Fruit fly (Drosophila melanogaster) whole organism, embryonic: ENCODE data around the gene Hmr.

Experiments
- CG10979 ChIP-seq: fragments of 200-800 bp; sonication (Bioruptor generic); optimal IDR thresholded peaks from 2 replicates; lab custom pipeline; 2018; ENCODE audit warnings: missing biosample characterization, mild to moderate bottlenecking, missing genetic modification characterization, moderate library complexity
- CG11456 ChIP-seq: fragments of 200-800 bp; sonication (Bioruptor generic); IDR thresholded peaks from 3 replicates; pipeline ENCODE4 v1.3.6; 2022; ENCODE audit warnings: missing biosample characterization, missing genetic modification characterization
- CG11696 ChIP-seq: fragments of 200-800 bp; sonication (Bioruptor generic); IDR thresholded peaks from 2 replicates; pipeline ENCODE4 v1.3.6; 2022; ENCODE audit warnings: missing biosample characterization, missing genetic modification characterization
- CG11723 ChIP-seq: fragments of 200-800 bp; sonication (Bioruptor generic); optimal IDR thresholded peaks from 2 replicates; lab custom pipeline; 2017; ENCODE audit warnings: missing biosample characterization, mild to moderate bottlenecking, missing genetic modification characterization
- CG1233 ChIP-seq: fragments of 200-800 bp; sonication (Bioruptor generic); optimal IDR thresholded peaks from 4 replicates; lab custom pipeline; 2018; ENCODE audit warnings: missing biosample characterization, mild to moderate bottlenecking, missing genetic modification characterization
- CG12659 ChIP-seq: fragments of 200-800 bp; sonication (Bioruptor generic); optimal IDR thresholded peaks from 3 replicates; lab custom pipeline; 2017; ENCODE audit warnings: mild to moderate bottlenecking, missing biosample characterization, missing genetic modification reagents, missing genetic modification characterization
- CG15696 ChIP-seq: fragments of 200-800 bp; sonication (Bioruptor generic); optimal IDR thresholded peaks from 2 replicates; lab custom pipeline; 2019; ENCODE audit warnings: missing biosample characterization, mild to moderate bottlenecking, missing genetic modification characterization, moderate library complexity
- CG17912 ChIP-seq: fragments of 200-800 bp; sonication (Bioruptor generic); optimal IDR thresholded peaks from 2 replicates; lab custom pipeline; 2018; ENCODE audit warnings: missing biosample characterization, mild to moderate bottlenecking, missing genetic modification characterization
- CG1792 ChIP-seq: fragments of 200-800 bp; sonication (Bioruptor generic); optimal IDR thresholded peaks from 2 replicates; lab custom pipeline; 2016; ENCODE audit warnings: missing biosample characterization, missing genetic modification characterization
- CG18262 ChIP-seq: fragments of 200-800 bp; optimal IDR thresholded peaks from 3 replicates; lab custom pipeline; 2019; ENCODE audit warnings: missing biosample characterization, mild to moderate bottlenecking, missing genetic modification characterization, moderate library complexity
- CG18764 ChIP-seq: fragments of 200-800 bp; sonication (Bioruptor generic); optimal IDR thresholded peaks from 3 replicates; lab custom pipeline; 2016; ENCODE audit warnings: missing biosample characterization, missing genetic modification characterization
- CG2199 ChIP-seq: fragments of 200-800 bp; sonication (Bioruptor generic); IDR thresholded peaks from 3 replicates; pipeline ENCODE4 v1.3.6; 2022; ENCODE audit warnings: missing biosample characterization, missing genetic modification characterization
- CG2712 ChIP-seq: fragments of 200-800 bp; optimal IDR thresholded peaks from 3 replicates; lab custom pipeline; 2019; ENCODE audit warnings: missing biosample characterization, mild to moderate bottlenecking, missing genetic modification characterization, moderate library complexity
- CG3163 ChIP-seq: fragments of 200-800 bp; sonication (Bioruptor generic); optimal IDR thresholded peaks from 3 replicates; lab custom pipeline; 2016; ENCODE audit warnings: missing biosample characterization, missing genetic modification characterization
- CG34224 ChIP-seq: fragments of 200-800 bp; sonication (Bioruptor generic); IDR thresholded peaks from 3 replicates; pipeline ENCODE4 v1.3.6; 2022; ENCODE audit warnings: missing biosample characterization, missing genetic modification characterization; ENCODE audit not compliant: partially characterized antibody
- CG43689 ChIP-seq: fragments of 200-800 bp; sonication (Bioruptor generic); IDR thresholded peaks from 2 replicates; pipeline ENCODE4 v1.3.6; 2022; ENCODE audit warnings: missing biosample characterization, missing genetic modification characterization
- CG6254 ChIP-seq: fragments of 200-800 bp; sonication (Bioruptor generic); optimal IDR thresholded peaks from 3 replicates; lab custom pipeline; 2017; ENCODE audit warnings: mild to moderate bottlenecking, missing biosample characterization, missing genetic modification reagents, missing genetic modification characterization
- CG7271 ChIP-seq: fragments of 200-800 bp; sonication (Bioruptor generic); optimal IDR thresholded peaks from 2 replicates; lab custom pipeline; 2018; ENCODE audit warnings: missing biosample characterization, mild to moderate bottlenecking, missing genetic modification characterization, moderate library complexity
- CG7556 ChIP-seq: fragments of 200-800 bp; sonication (Bioruptor generic); optimal IDR thresholded peaks from 2 replicates; lab custom pipeline; 2017; ENCODE audit warnings: missing biosample characterization, mild to moderate bottlenecking, missing genetic modification characterization
- CG8089 ChIP-seq: fragments of 200-800 bp; sonication (Bioruptor generic); optimal IDR thresholded peaks from 3 replicates; lab custom pipeline; 2016; ENCODE audit warnings: missing biosample characterization, missing genetic modification characterization
- CG8359 ChIP-seq: fragments of 200-800 bp; sonication (Bioruptor generic); optimal IDR thresholded peaks from 2 replicates; lab custom pipeline; 2017; ENCODE audit warnings: missing biosample characterization, mild to moderate bottlenecking, missing genetic modification characterization, borderline replicate concordance
- CG9215 ChIP-seq: fragments of 200-800 bp; sonication (Bioruptor generic); IDR thresholded peaks from 2 replicates; pipeline ENCODE4 v1.3.6; 2022; ENCODE audit warnings: missing biosample characterization, missing genetic modification characterization
- CG9727 ChIP-seq: fragments of 200-800 bp; sonication (Bioruptor generic); optimal IDR thresholded peaks from 3 replicates; lab custom pipeline; 2017; ENCODE audit warnings: missing biosample characterization, mild to moderate bottlenecking, missing genetic modification characterization
- CrebB ChIP-seq: fragments of 200-800 bp; sonication (Bioruptor generic); optimal IDR thresholded peaks from 3 replicates; lab custom pipeline; 2018; ENCODE audit warnings: missing biosample characterization, mild to moderate bottlenecking, missing genetic modification characterization
- Doc3 ChIP-seq: fragments of 200-800 bp; sonication (Bioruptor generic); IDR thresholded peaks from 3 replicates; pipeline ENCODE4 v1.3.6; 2022; ENCODE audit warnings: missing biosample characterization, missing genetic modification characterization; ENCODE audit not compliant: partially characterized antibody
- Dref ChIP-seq: fragments of 200-800 bp; sonication (Bioruptor generic); IDR thresholded peaks from 2 replicates; pipeline ENCODE4 v1.3.6; 2022; ENCODE audit warnings: missing biosample characterization, missing genetic modification characterization
- Fer1 ChIP-seq: fragments of 200-800 bp; sonication (Bioruptor generic); optimal IDR thresholded peaks from 2 replicates; lab custom pipeline; 2017; ENCODE audit warnings: missing biosample characterization, mild to moderate bottlenecking, missing genetic modification characterization
- HLH54F ChIP-seq: fragments of 200-800 bp; sonication (Bioruptor generic); optimal IDR thresholded peaks from 3 replicates; lab custom pipeline; 2016; ENCODE audit warnings: missing biosample characterization, missing genetic modification characterization
- Med ChIP-seq: fragments of 200-800 bp; sonication (Bioruptor generic); peaks from one replicate; lab custom pipeline; 2016; ENCODE audit warnings: missing biosample characterization, missing genetic modification characterization, mild to moderate bottlenecking, inconsistent platforms, moderate library complexity
- NC2β ChIP-seq: fragments of 200-800 bp; sonication (Bioruptor generic); optimal IDR thresholded peaks from 2 replicates; lab custom pipeline; 2016; ENCODE audit warnings: missing biosample characterization, missing genetic modification characterization
- Ptx1 ChIP-seq: fragments of 200-800 bp; sonication (Bioruptor generic); IDR thresholded peaks from 2 replicates; pipeline ENCODE4 v1.3.6; 2022; ENCODE audit warnings: missing biosample characterization, missing genetic modification characterization
- Ravus ChIP-seq: fragments of 200-800 bp; sonication (Bioruptor generic); IDR thresholded peaks from 2 replicates; pipeline ENCODE4 v1.3.6; 2022; ENCODE audit warnings: missing biosample characterization, missing genetic modification characterization
- Rfx ChIP-seq: fragments of 200-800 bp; sonication (Bioruptor generic); IDR thresholded peaks from 2 replicates; pipeline ENCODE4 v1.3.6; 2022; ENCODE audit warnings: missing biosample characterization, missing genetic modification characterization
- Spps ChIP-seq: fragments of 200-800 bp; sonication (Bioruptor generic); optimal IDR thresholded peaks from 2 replicates; lab custom pipeline; 2018; ENCODE audit warnings: missing biosample characterization, mild to moderate bottlenecking, missing genetic modification characterization
- Taf1 ChIP-seq: fragments of 200-800 bp; sonication (Bioruptor generic); IDR thresholded peaks from 2 replicates; pipeline ENCODE4 v1.3.6; 2022; ENCODE audit warnings: missing biosample characterization, missing genetic modification characterization
- ap ChIP-seq: fragments of 200-800 bp; sonication (Bioruptor generic); IDR thresholded peaks from 2 replicates; pipeline ENCODE4 v1.3.6; 2022; ENCODE audit warnings: missing biosample characterization, missing genetic modification characterization
- az2 ChIP-seq: fragments of 200-800 bp; sonication (Bioruptor generic); optimal IDR thresholded peaks from 3 replicates; lab custom pipeline; 2016; ENCODE audit warnings: missing biosample characterization, missing genetic modification characterization
- cad ChIP-seq: fragments of >200 bp; optimal IDR thresholded peaks from 2 replicates; lab custom pipeline; 2017; ENCODE audit warnings: missing biosample characterization, missing genetic modification characterization
- cas ChIP-seq: fragments of 200-800 bp; sonication (Bioruptor generic); IDR thresholded peaks from 2 replicates; pipeline ENCODE4 v1.3.6; 2022; ENCODE audit warnings: missing biosample characterization, missing genetic modification characterization
- cg ChIP-seq: fragments of 200-800 bp; sonication (Bioruptor generic); optimal IDR thresholded peaks from 3 replicates; lab custom pipeline; 2019; ENCODE audit warnings: missing biosample characterization, mild to moderate bottlenecking, missing genetic modification characterization, moderate library complexity
- crol ChIP-seq: fragments of 200-800 bp; sonication (Bioruptor generic); IDR thresholded peaks from 2 replicates; pipeline ENCODE4 v1.3.6; 2022; ENCODE audit warnings: missing biosample characterization, missing genetic modification characterization
- dmrt11E ChIP-seq: fragments of 200-800 bp; sonication (Bioruptor generic); optimal IDR thresholded peaks from 3 replicates; lab custom pipeline; 2018; ENCODE audit warnings: missing biosample characterization, mild to moderate bottlenecking, missing genetic modification characterization, moderate library complexity
- fd64A ChIP-seq: fragments of 200-800 bp; sonication (Bioruptor generic); optimal IDR thresholded peaks from 3 replicates; lab custom pipeline; 2018; ENCODE audit warnings: missing biosample characterization, mild to moderate bottlenecking, missing genetic modification characterization
- lab ChIP-seq: fragments of 200-800 bp; sonication (Bioruptor generic); optimal IDR thresholded peaks from 3 replicates; lab custom pipeline; 2017; ENCODE audit warnings: missing biosample characterization, missing genetic modification characterization, mild to moderate bottlenecking, moderate library complexity, missing genetic modification reagents
- lbe ChIP-seq: fragments of 200-800 bp; sonication (Bioruptor generic); optimal IDR thresholded peaks from 2 replicates; lab custom pipeline; 2016; ENCODE audit warnings: missing biosample characterization, mild to moderate bottlenecking, missing genetic modification characterization
- lov ChIP-seq, 2 experiments: fragments of 200-800 bp in 1 of 2; fragments of >200 bp in 1 of 2; sonication (Bioruptor generic) in 1 of 2; IDR thresholded peaks in 1 of 2; optimal IDR thresholded peaks in 1 of 2; 2 replicates in 1 of 2; 3 replicates in 1 of 2; pipeline versions ENCODE4 v1.3.6 to Lab custom; 2017 to 2022; ENCODE audit warnings: missing biosample characterization in 1 of 2, missing genetic modification characterization in 1 of 2
- mam ChIP-seq: fragments of 200-800 bp; sonication (Bioruptor generic); optimal IDR thresholded peaks from 3 replicates; lab custom pipeline; 2016; ENCODE audit warnings: missing biosample characterization, missing genetic modification characterization
- salm ChIP-seq: fragments of 200-800 bp; sonication (Bioruptor generic); optimal IDR thresholded peaks from 2 replicates; lab custom pipeline; 2018; ENCODE audit warnings: missing biosample characterization, mild to moderate bottlenecking, missing genetic modification characterization
- sens ChIP-seq: fragments of 200-800 bp; sonication (Bioruptor generic); peaks from one replicate; lab custom pipeline; 2016; ENCODE audit warnings: missing biosample characterization, missing genetic modification characterization
- sisA ChIP-seq: fragments of 200-800 bp; sonication (Bioruptor generic); IDR thresholded peaks from 2 replicates; pipeline ENCODE4 v1.3.6; 2022; ENCODE audit warnings: missing biosample characterization, missing genetic modification characterization
- tin ChIP-seq: fragments of 200-800 bp; sonication (Bioruptor generic); optimal IDR thresholded peaks from 3 replicates; lab custom pipeline; 2016; ENCODE audit warnings: missing biosample characterization, missing genetic modification characterization

The Hmr gene

DNA sequence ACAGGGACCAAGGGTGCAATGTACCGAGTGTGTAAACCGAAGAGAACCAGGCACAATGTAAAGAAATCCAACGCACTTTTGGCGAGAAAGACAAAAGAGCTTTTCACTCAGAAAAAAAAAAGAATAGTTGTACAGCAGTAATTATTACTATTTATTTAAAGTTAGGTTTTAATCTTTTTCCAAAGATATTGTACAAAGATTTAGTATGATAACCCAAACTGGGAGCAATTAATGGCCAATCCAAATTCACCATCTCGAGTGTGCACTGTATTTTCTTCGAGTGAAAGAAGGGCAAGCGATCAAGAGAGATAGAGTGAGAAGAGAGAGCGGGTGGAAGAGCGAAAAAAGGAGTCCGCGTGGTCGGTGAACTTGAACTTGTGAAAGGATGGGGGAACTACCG lies 11.2 kb downstream of the Hmr start (continued):
- TF ChIP-seq sisA (0 out of 2 replicates have a peak, but pooled peaks have one; percentile 6), dmrt11E (tag; lab: Kevin White, UChicago) (peak; percentile 2), lbe (GFP tag; lab: Kevin White, UChicago) (peak; percentile 90), lab (GFP tag; lab: Kevin White, UChicago) (no peak), CG34224 (GFP tag; lab: Robert Waterston, UW) (no peak), CG43689 (GFP tag; lab: Robert Waterston, UW) (no peak), az2 (no peak), CG2712 (peak; percentile 25), CG18262 (tag; lab: Kevin White, UChicago) (peak; percentile 37), CG1792 (GFP tag; lab: Kevin White, UChicago) (no peak), Ptx1 (GFP tag; lab: Robert Waterston, UW) (peak; percentile 34; the same call in 1 of the 2 replicates), CG10979 (tag; lab: Kevin White, UChicago) (peak; percentile 5), Med (GFP tag; lab: Kevin White, UChicago) (peak; percentile 74)

dm6 chrX:10582064-10582463 lies 13.6 kb downstream of the Hmr start:
- TF ChIP-seq CG7556 (GFP tag; lab: Kevin White, UChicago) (peak; percentile 13), CG7271 (tag; lab: Kevin White, UChicago) (peak; percentile 27), HLH54F (GFP tag; lab: Kevin White, UChicago) (no peak), cas (GFP tag; lab: Robert Waterston, UW) (no peak), CG12659 (peak; percentile 19), lov (optimal IDR thresholded peaks at IDR 0.05; lab: Kevin White, UChicago) (no peak), lov (GFP tag; IDR thresholded peaks at IDR 0.05; lab: Robert Waterston, UW) (no peak), Taf1 (no peak), CG3163 (no peak), CG11696 (no peak), CG8359 (GFP tag; lab: Kevin White, UChicago) (peak; percentile 59), CG9215 (no peak), Fer1 (GFP tag; lab: Kevin White, UChicago) (peak; percentile 19), sens (GFP tag; lab: Kevin White, UChicago) (peak; percentile 87), CG2199 (no peak), CG1233 (GFP tag; lab: Kevin White, UChicago) (peak; percentile 65), Ravus (no peak), Rfx (no peak), CG18764 (GFP tag; lab: Kevin White, UChicago) (peak; percentile 2), tin (no peak), crol (GFP tag; lab: Robert Waterston, UW) (no peak), Doc3 (GFP tag; lab: Robert Waterston, UW) (no peak), Dref (GFP tag; lab: Robert Waterston, UW) (no peak), cad (no peak), CG9727 (GFP tag; lab: Kevin White, UChicago) (peak; percentile 25), CG11723 (GFP tag; lab: Kevin White, UChicago) (peak; percentile 22), CG6254 (GFP tag; lab: Kevin White, UChicago) (peak; percentile 50), CrebB (peak; percentile 46), CG8089 (GFP tag; lab: Kevin White, UChicago) (no peak), Spps (tag; lab: Kevin White, UChicago) (no peak), fd64A (peak; percentile 74), salm (tag; lab: Kevin White, UChicago) (no peak), CG17912 (GFP tag; lab: Kevin White, UChicago) (peak; percentile 29), mam (GFP tag; lab: Kevin White, UChicago) (no peak), CG15696 (tag; lab: Kevin White, UChicago) (peak; percentile 80), NC2β (GFP tag; lab: Kevin White, UChicago) (no peak), CG11456 (GFP tag; lab: Robert Waterston, UW) (no peak), ap (GFP tag; lab: Robert Waterston, UW) (no peak), cg (GFP tag; lab: Kevin White, UChicago) (peak; percentile 24)
